Fruit fly (Drosophila melanogaster): Measurements from ENCODE around the gene CG10600.
A peak's percentile ranks its signal among the peaks of the same experiment; 100 is the strongest.

The CG10600 gene

dm6 chr2L:18860920-18861319 lies 21.4 kb upstream of the CG10600 start:
- no peak for TF ChIP-seq dl (GFP tag; optimal IDR thresholded peaks at IDR 0.05; ENCODE audit: insufficient read depth in 1 of 2, partially characterized antibody in 2 of 2)
- TF ChIP-seq Dfd (GFP tag; optimal IDR thresholded peaks at IDR 0.05), result peak; percentile 98

- TF ChIP-seq Hr78 (GFP tag; optimal IDR thresholded peaks at IDR 0.05) (peak; percentile 8), N (GFP tag; optimal IDR thresholded peaks at IDR 0.05) (peak; percentile 68), Jra (GFP tag; optimal IDR thresholded peaks at IDR 0.05) (no peak), Myc (optimal IDR thresholded peaks at IDR 0.05) (peak; percentile 52), Dif (GFP tag; optimal IDR thresholded peaks at IDR 0.05; ENCODE audit: partially characterized antibody) (peak; percentile 43), br (GFP tag; optimal IDR thresholded peaks at IDR 0.05) (no peak), Mio (GFP tag; optimal IDR thresholded peaks at IDR 0.05) (no peak), Hnf4 (GFP tag; optimal IDR thresholded peaks at IDR 0.05) (peak; percentile 33), Rel (GFP tag; optimal IDR thresholded peaks at IDR 0.05) (no peak), Rel (tag; optimal IDR thresholded peaks at IDR 0.05) (no peak)
Measured at dm6 chr2L:18858661-18859532, 19.4 kb upstream of the CG10600 start, which contains the start of the genes CG10602 and mRpL13. CG10602 (minus strand) TSS chr2L:18859248. mRpL13 (minus strand) TSS chr2L:18859248.

- TF ChIP-seq Rel (GFP tag; optimal IDR thresholded peaks at IDR 0.05), result peak; percentile 88
- peak; percentile 90 for TF ChIP-seq Rel (tag; optimal IDR thresholded peaks at IDR 0.05)
- peak; percentile 86 for TF ChIP-seq Jra (GFP tag; optimal IDR thresholded peaks at IDR 0.05)
- TF ChIP-seq sv (GFP tag; optimal IDR thresholded peaks at IDR 0.05), result peak; percentile 93
- no peak for TF ChIP-seq dl (GFP tag; optimal IDR thresholded peaks at IDR 0.05; ENCODE audit: insufficient read depth in 1 of 2, partially characterized antibody in 2 of 2)
- TF ChIP-seq dsf (GFP tag; optimal IDR thresholded peaks at IDR 0.05; ENCODE audit: borderline replicate concordance), result peak; percentile 89
- TF ChIP-seq br (GFP tag; optimal IDR thresholded peaks at IDR 0.05), result peak; percentile 98
- TF ChIP-seq Myc (optimal IDR thresholded peaks at IDR 0.05), result no peak
- TF ChIP-seq brk (GFP tag; optimal IDR thresholded peaks at IDR 0.05), result no peak
- peak; percentile 98 for TF ChIP-seq woc (GFP tag; optimal IDR thresholded peaks at IDR 0.05)
- TF ChIP-seq dmrt93B (GFP tag; optimal IDR thresholded peaks at IDR 0.05), result peak; percentile 90
- TF ChIP-seq pan (optimal IDR thresholded peaks at IDR 0.05), result peak; percentile 55
- peak; percentile 98 for TF ChIP-seq h (GFP tag; optimal IDR thresholded peaks at IDR 0.05)
- peak; percentile 96 for TF ChIP-seq Hnf4 (GFP tag; optimal IDR thresholded peaks at IDR 0.05)
- peak; percentile 95 for TF ChIP-seq CG9705 (GFP tag; optimal IDR thresholded peaks at IDR 0.05)
- peak; percentile 96 for TF ChIP-seq Sp1 (GFP tag; optimal IDR thresholded peaks at IDR 0.05)
- no peak for TF ChIP-seq Dif (GFP tag; optimal IDR thresholded peaks at IDR 0.05; ENCODE audit: partially characterized antibody)
- TF ChIP-seq sage (GFP tag; optimal IDR thresholded peaks at IDR 0.05), result peak; percentile 91
- peak; percentile 90 for TF ChIP-seq CG32264 (GFP tag; optimal IDR thresholded peaks at IDR 0.05)
- TF ChIP-seq HLH106 (tag; optimal IDR thresholded peaks at IDR 0.05), result peak; percentile 98
- TF ChIP-seq rgr (GFP tag; optimal IDR thresholded peaks at IDR 0.05), result peak; percentile 98
- TF ChIP-seq fru (GFP tag; optimal IDR thresholded peaks at IDR 0.05), result peak; percentile 96
- peak; percentile 97 for TF ChIP-seq ey (GFP tag; optimal IDR thresholded peaks at IDR 0.05)
- peak; percentile 91 for TF ChIP-seq psq (GFP tag; optimal IDR thresholded peaks at IDR 0.05)
- peak; percentile 49 for TF ChIP-seq Dfd (GFP tag; optimal IDR thresholded peaks at IDR 0.05)
- TF ChIP-seq CrebA (GFP tag; optimal IDR thresholded peaks at IDR 0.05; ENCODE audit: borderline replicate concordance), result peak; percentile 91
- no peak for TF ChIP-seq tai (GFP tag; optimal IDR thresholded peaks at IDR 0.05)
- TF ChIP-seq Vsx2 (GFP tag; optimal IDR thresholded peaks at IDR 0.05; ENCODE audit: partially characterized antibody), result no peak
- peak; percentile 77 for TF ChIP-seq Mio (GFP tag; optimal IDR thresholded peaks at IDR 0.05)
- TF ChIP-seq GATAd (GFP tag; optimal IDR thresholded peaks at IDR 0.05), result peak; percentile 83
- peak; percentile 88 for TF ChIP-seq Hr83 (GFP tag; optimal IDR thresholded peaks at IDR 0.05; ENCODE audit: poor library complexity, severe bottlenecking)
- TF ChIP-seq foxo (GFP tag; optimal IDR thresholded peaks at IDR 0.05), result peak; percentile 93 to 98
- TF ChIP-seq OdsH (GFP tag; optimal IDR thresholded peaks at IDR 0.05), result peak; percentile 95
- TF ChIP-seq Hr78 (GFP tag; optimal IDR thresholded peaks at IDR 0.05), result no peak
Measured at dm6 chr2L:18857635-18858059, 18.2 kb upstream of the CG10600 start.
